Worm (Caenorhabditis elegans) whole organism, late embryonic: Measurements from ENCODE around the gene fbxa-112.
A peak's percentile ranks its signal among the peaks of the same experiment; 100 is the strongest.

Experiments used
- C38D4.7 ChIP-seq: fragments of 200-800 bp; sonication (Bioruptor generic); optimal IDR thresholded peaks from 2 replicates; lab custom pipeline; 2018; ENCODE audit warnings: mild to moderate bottlenecking, missing genetic modification characterization, moderate library complexity, missing compliant biosample characterization
- K09A11.1 ChIP-seq: sonication (generic microtip); optimal IDR thresholded peaks from 2 replicates; lab custom pipeline; 2017; ENCODE audit warnings: antibody characterized with exemption, mild to moderate bottlenecking, missing genetic modification characterization, missing compliant biosample characterization; ENCODE audit not compliant: insufficient read depth
- ceh-14 ChIP-seq: sonication (generic microtip); optimal IDR thresholded peaks from 2 replicates; lab custom pipeline; 2016; ENCODE audit warnings: missing genotype, missing genetic modification characterization, missing compliant biosample characterization
- ceh-18 ChIP-seq: sonication (generic microtip); optimal IDR thresholded peaks from 2 replicates; lab custom pipeline; 2016; ENCODE audit warnings: missing genetic modification characterization, missing compliant biosample characterization
- ceh-19 ChIP-seq: fragments of 200-800 bp; sonication (Bioruptor generic); optimal IDR thresholded peaks from 2 replicates; lab custom pipeline; 2018; ENCODE audit warnings: mild to moderate bottlenecking, missing genetic modification characterization, missing compliant biosample characterization
- ceh-24 ChIP-seq: sonication (generic microtip); optimal IDR thresholded peaks from 2 replicates; lab custom pipeline; 2016; ENCODE audit warnings: mild to moderate bottlenecking, missing genetic modification characterization, missing compliant biosample characterization
- ceh-30 ChIP-seq: fragments of 150-350 bp; optimal IDR thresholded peaks from 2 replicates; lab custom pipeline; 2014; ENCODE audit warnings: missing biosample characterization, missing genetic modification characterization
- ceh-31 ChIP-seq: sonication (generic microtip); optimal IDR thresholded peaks from 2 replicates; lab custom pipeline; 2016; ENCODE audit warnings: missing genetic modification characterization, missing compliant biosample characterization
- ceh-34 ChIP-seq: sonication (generic microtip); optimal IDR thresholded peaks from 2 replicates; lab custom pipeline; 2016; ENCODE audit warnings: mild to moderate bottlenecking, missing genetic modification characterization, missing compliant biosample characterization
- ceh-48 ChIP-seq: sonication (generic microtip); optimal IDR thresholded peaks from 2 replicates; lab custom pipeline; 2016; ENCODE audit warnings: missing genetic modification characterization, inconsistent platforms, missing compliant biosample characterization
- ceh-6 ChIP-seq: fragments of 200-800 bp; sonication (Bioruptor generic); optimal IDR thresholded peaks from 2 replicates; lab custom pipeline; 2018; ENCODE audit warnings: mild to moderate bottlenecking, missing genetic modification characterization, missing compliant biosample characterization
- dve-1 ChIP-seq: sonication (generic microtip); optimal IDR thresholded peaks from 2 replicates; lab custom pipeline; 2017; ENCODE audit warnings: antibody characterized with exemption, mild to moderate bottlenecking, missing genetic modification characterization, missing compliant biosample characterization
- elt-2 ChIP-seq: sonication (generic microtip); optimal IDR thresholded peaks from 2 replicates; lab custom pipeline; 2016; ENCODE audit warnings: missing genetic modification reagents, missing genetic modification characterization, missing compliant biosample characterization
- ets-4 ChIP-seq: sonication (generic microtip); optimal IDR thresholded peaks from 2 replicates; lab custom pipeline; 2016; ENCODE audit warnings: missing genetic modification characterization, missing compliant biosample characterization
- fax-1 ChIP-seq: sonication (generic microtip); optimal IDR thresholded peaks from 2 replicates; lab custom pipeline; 2016; ENCODE audit warnings: missing genotype, missing genetic modification characterization, missing compliant biosample characterization
- fkh-10 ChIP-seq: fragments of 150-350 bp; optimal IDR thresholded peaks from 2 replicates; lab custom pipeline; 2014; ENCODE audit warnings: missing biosample characterization, missing genetic modification reagents, missing genetic modification characterization
- hlh-30 ChIP-seq: sonication (generic microtip); optimal IDR thresholded peaks from 2 replicates; lab custom pipeline; 2017; ENCODE audit warnings: antibody characterized with exemption, missing genetic modification characterization, missing compliant biosample characterization; ENCODE audit not compliant: insufficient read depth
- hlh-6 ChIP-seq: sonication (generic microtip); optimal IDR thresholded peaks from 2 replicates; lab custom pipeline; 2016; ENCODE audit warnings: missing genotype, missing genetic modification characterization, missing compliant biosample characterization
- hlh-8 ChIP-seq: sonication (generic microtip); optimal IDR thresholded peaks from 2 replicates; lab custom pipeline; 2016; ENCODE audit warnings: missing genotype, missing genetic modification characterization, missing compliant biosample characterization
- lim-6 ChIP-seq: sonication (generic microtip); optimal IDR thresholded peaks from 2 replicates; lab custom pipeline; 2016; ENCODE audit warnings: missing genetic modification characterization, missing compliant biosample characterization
- madf-2 ChIP-seq: sonication (generic microtip); optimal IDR thresholded peaks from 2 replicates; lab custom pipeline; 2017; ENCODE audit warnings: missing genetic modification characterization, missing compliant biosample characterization
- mec-3 ChIP-seq: sonication (generic microtip); optimal IDR thresholded peaks from 2 replicates; lab custom pipeline; 2016; ENCODE audit warnings: borderline replicate concordance, missing genetic modification characterization, missing compliant biosample characterization
- nfya-1 ChIP-seq: sonication (generic microtip); optimal IDR thresholded peaks from 2 replicates; lab custom pipeline; 2017; ENCODE audit warnings: missing genetic modification characterization, mild to moderate bottlenecking, missing compliant biosample characterization, antibody characterized with exemption, moderate library complexity
- npax-4 ChIP-seq: sonication (generic microtip); optimal IDR thresholded peaks from 2 replicates; lab custom pipeline; 2016; ENCODE audit warnings: missing genetic modification characterization, missing compliant biosample characterization
- odd-2 ChIP-seq: sonication (generic microtip); optimal IDR thresholded peaks from 2 replicates; lab custom pipeline; 2017; ENCODE audit warnings: antibody characterized with exemption, mild to moderate bottlenecking, missing genetic modification characterization, missing compliant biosample characterization
- pag-3 ChIP-seq: sonication (generic microtip); optimal IDR thresholded peaks from 2 replicates; lab custom pipeline; 2016; ENCODE audit warnings: missing compliant biosample characterization, missing genetic modification characterization, borderline replicate concordance
- pax-1 ChIP-seq: fragments of 150-350 bp; optimal IDR thresholded peaks from 2 replicates; lab custom pipeline; 2014; ENCODE audit warnings: missing biosample characterization, missing genetic modification characterization
- pha-2 ChIP-seq: sonication (generic microtip); optimal IDR thresholded peaks from 2 replicates; lab custom pipeline; 2017; ENCODE audit warnings: mild to moderate bottlenecking, missing genetic modification characterization, missing compliant biosample characterization
- pqm-1 ChIP-seq: sonication (generic microtip); optimal IDR thresholded peaks from 2 replicates; lab custom pipeline; 2016; ENCODE audit warnings: missing genetic modification characterization, missing compliant biosample characterization
- pros-1 ChIP-seq: fragments of 150-350 bp; optimal IDR thresholded peaks from 2 replicates; lab custom pipeline; 2014; ENCODE audit warnings: missing biosample characterization, missing genetic modification reagents, missing genetic modification characterization
- ref-2 ChIP-seq: sonication (generic microtip); optimal IDR thresholded peaks from 2 replicates; lab custom pipeline; 2016; ENCODE audit warnings: missing genetic modification characterization, missing compliant biosample characterization
- rnt-1 ChIP-seq: sonication (generic microtip); optimal IDR thresholded peaks from 2 replicates; lab custom pipeline; 2016; ENCODE audit warnings: missing genetic modification characterization, missing compliant biosample characterization
- sdc-2 ChIP-seq: sonication (generic microtip); optimal IDR thresholded peaks from 2 replicates; lab custom pipeline; 2016; ENCODE audit warnings: missing genotype, missing genetic modification characterization, missing compliant biosample characterization
- syd-9 ChIP-seq: sonication (generic microtip); optimal IDR thresholded peaks from 2 replicates; lab custom pipeline; 2016; ENCODE audit warnings: mild to moderate bottlenecking, missing genetic modification characterization, moderate library complexity, missing compliant biosample characterization
- tbx-2 ChIP-seq: sonication (generic microtip); optimal IDR thresholded peaks from 2 replicates; lab custom pipeline; 2016; ENCODE audit warnings: missing genetic modification characterization, missing compliant biosample characterization
- tbx-7 ChIP-seq: sonication (generic microtip); optimal IDR thresholded peaks from 2 replicates; lab custom pipeline; 2016; ENCODE audit warnings: missing genotype, missing genetic modification characterization, missing compliant biosample characterization
- ttx-3 ChIP-seq: sonication (generic microtip); optimal IDR thresholded peaks from 2 replicates; lab custom pipeline; 2016; ENCODE audit warnings: missing genetic modification reagents, missing genetic modification characterization, missing compliant biosample characterization
- unc-42 ChIP-seq: sonication (generic microtip); optimal IDR thresholded peaks from 2 replicates; lab custom pipeline; 2016; ENCODE audit warnings: missing genotype, missing genetic modification characterization, missing compliant biosample characterization
- unc-55 ChIP-seq: sonication (generic microtip); optimal IDR thresholded peaks from 2 replicates; lab custom pipeline; 2017; ENCODE audit warnings: missing biosample characterization, missing genetic modification reagents, missing genetic modification characterization

The fbxa-112 gene

DNA sequence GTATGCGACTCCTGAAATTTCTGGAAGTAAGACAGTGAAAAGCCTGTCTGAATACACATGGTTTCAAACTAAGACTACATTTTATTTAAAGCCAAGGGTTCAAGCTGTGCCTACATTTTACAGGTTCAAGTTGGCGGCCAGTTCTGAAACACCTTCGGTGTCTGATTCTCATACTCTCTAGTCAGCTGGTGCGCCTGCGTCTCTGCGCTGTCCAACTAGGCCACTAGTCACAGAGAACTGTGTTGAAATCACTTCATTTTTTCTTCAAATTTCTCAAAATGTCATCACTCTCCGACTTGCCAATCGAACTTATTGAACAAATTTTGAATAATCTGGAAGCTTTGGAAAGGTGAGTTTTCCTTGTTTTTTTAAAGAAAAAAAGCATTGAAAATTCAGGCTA, 18.7 kb upstream of the fbxa-112 start, which contains the start of gene fbxa-90:
Gene fbxa-90 (plus strand): TSS at position 179 of the 400 bp plus-strand sequence.
- TF ChIP-seq pha-2 (tag; lab: Kevin White, UChicago): no peak
- TF ChIP-seq syd-9 (tag; lab: Kevin White, UChicago): no peak
- TF ChIP-seq ref-2 (tag; lab: Kevin White, UChicago): no peak
- TF ChIP-seq odd-2 (tag; lab: Kevin White, UChicago): no peak
- no peak for TF ChIP-seq lim-6 (tag; lab: Kevin White, UChicago)
- no peak for TF ChIP-seq npax-4 (tag; lab: Kevin White, UChicago)
- TF ChIP-seq hlh-6: no peak
- no peak for TF ChIP-seq fkh-10
- TF ChIP-seq C38D4.7 (GFP tag; lab: Kevin White, UChicago): no peak
- TF ChIP-seq ttx-3: no peak
- no peak for TF ChIP-seq mec-3
- no peak for TF ChIP-seq tbx-7
- TF ChIP-seq pqm-1: no peak
- no peak for TF ChIP-seq ceh-48
- TF ChIP-seq ceh-30 (tag; lab: Kevin White, UChicago): no peak
- TF ChIP-seq, all 69 proteins: peak for 0

DNA sequence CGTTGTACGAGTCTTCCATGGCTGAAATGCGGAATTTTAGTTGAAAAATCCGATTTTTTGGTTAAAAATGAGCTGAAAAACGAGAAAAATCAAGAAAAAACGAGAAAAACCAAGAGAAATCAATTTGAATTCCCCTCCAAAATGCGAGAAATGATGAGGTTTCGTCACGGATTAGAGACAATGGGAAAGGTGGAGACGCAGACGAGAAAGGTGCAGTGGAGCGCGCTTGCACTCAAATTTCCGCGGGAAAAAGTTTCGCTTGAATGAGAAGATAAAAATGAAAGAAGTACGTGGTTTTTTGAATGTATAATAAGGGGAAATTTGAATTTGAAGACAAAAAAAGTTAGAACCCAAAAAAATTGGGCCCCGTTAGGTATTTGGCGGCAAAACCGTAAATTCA, 17.7 kb upstream of the fbxa-112 start, which contains the start of gene efl-1:
Gene efl-1 (minus strand): TSS at position 21 of the 400 bp plus-strand sequence.
- peak; percentile 57 for TF ChIP-seq dve-1
- peak; percentile 8 for TF ChIP-seq hlh-30 (tag; lab: Kevin White, UChicago)
- peak; percentile 70 for TF ChIP-seq ceh-18
- peak; percentile 88 for TF ChIP-seq unc-55
- TF ChIP-seq hlh-8 (tag; lab: Kevin White, UChicago): no peak
- TF ChIP-seq tbx-2 (tag; lab: Kevin White, UChicago): peak; percentile 52
- peak; percentile 56 for TF ChIP-seq ceh-34
- TF ChIP-seq pros-1 (tag; lab: Kevin White, UChicago): peak; percentile 58
- no peak for TF ChIP-seq ceh-24 (tag; lab: Kevin White, UChicago)
- peak; percentile 77 for TF ChIP-seq ceh-14
- TF ChIP-seq K09A11.1 (tag; lab: Kevin White, UChicago): peak; percentile 21
- TF ChIP-seq ceh-31 (tag; lab: Kevin White, UChicago): peak; percentile 58
- peak; percentile 98 for TF ChIP-seq unc-42
- TF ChIP-seq sdc-2 (tag; lab: Kevin White, UChicago): no peak
- peak; percentile 9 for TF ChIP-seq ceh-48
- TF ChIP-seq pax-1 (tag; lab: Kevin White, UChicago): peak; percentile 94
- TF ChIP-seq pqm-1: peak; percentile 19
- peak; percentile 17 for TF ChIP-seq ets-4 (tag; lab: Kevin White, UChicago)
- no peak for TF ChIP-seq ceh-6 (GFP tag; lab: Kevin White, UChicago)
- TF ChIP-seq rnt-1 (tag; lab: Kevin White, UChicago): peak; percentile 78
- peak; percentile 66 for TF ChIP-seq ref-2 (tag; lab: Kevin White, UChicago)
- peak; percentile 86 for TF ChIP-seq nfya-1 (tag; lab: Kevin White, UChicago)
- TF ChIP-seq elt-2 (tag; lab: Kevin White, UChicago): peak; percentile 61
- no peak for TF ChIP-seq madf-2 (tag; lab: Kevin White, UChicago)
- no peak for TF ChIP-seq pag-3 (tag; lab: Kevin White, UChicago)
- peak; percentile 34 for TF ChIP-seq ceh-19 (GFP tag; lab: Kevin White, UChicago)
- no peak for TF ChIP-seq fax-1 (tag; lab: Kevin White, UChicago)

DNA sequence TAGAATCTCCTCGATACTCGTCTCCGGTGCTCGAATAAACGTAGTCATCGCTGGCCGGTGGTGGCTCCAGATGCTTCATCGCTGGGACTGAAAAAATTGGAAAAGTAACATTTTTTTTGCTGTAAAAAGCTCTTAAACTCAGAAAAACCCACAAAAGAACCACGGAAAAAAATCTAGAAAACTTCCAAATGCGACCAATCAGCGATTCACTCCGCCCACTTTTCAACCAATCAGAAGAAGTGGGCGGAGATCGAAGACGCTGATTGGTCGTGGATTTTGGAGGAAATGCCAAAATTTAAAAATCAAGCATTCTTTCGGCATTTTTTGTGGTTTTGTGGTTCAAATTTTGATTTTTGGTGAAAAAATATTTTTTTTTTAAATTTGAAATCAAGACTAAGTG, 11.1 kb upstream of the fbxa-112 start:
- TF ChIP-seq odd-2 (tag; lab: Kevin White, UChicago) (no peak), nfya-1 (tag; lab: Kevin White, UChicago) (peak; percentile 84)
- TF ChIP-seq, all 69 proteins: peak for 1
